Worm (Caenorhabditis elegans) whole organism, L1 larva: ENCODE data around the gene cdk-11.1.

ENCODE experiments used
- skn-1 ChIP-seq: fragments of 150-350 bp; optimal IDR thresholded peaks from 2 replicates; lab custom pipeline; 2014; ENCODE audit warnings: missing biosample characterization, missing genetic modification characterization
- sup-37 ChIP-seq: fragments of 200-800 bp; sonication (Bioruptor generic); optimal IDR thresholded peaks from 2 replicates; lab custom pipeline; 2018; ENCODE audit warnings: mild to moderate bottlenecking, missing genetic modification characterization, missing compliant biosample characterization

DNA sequence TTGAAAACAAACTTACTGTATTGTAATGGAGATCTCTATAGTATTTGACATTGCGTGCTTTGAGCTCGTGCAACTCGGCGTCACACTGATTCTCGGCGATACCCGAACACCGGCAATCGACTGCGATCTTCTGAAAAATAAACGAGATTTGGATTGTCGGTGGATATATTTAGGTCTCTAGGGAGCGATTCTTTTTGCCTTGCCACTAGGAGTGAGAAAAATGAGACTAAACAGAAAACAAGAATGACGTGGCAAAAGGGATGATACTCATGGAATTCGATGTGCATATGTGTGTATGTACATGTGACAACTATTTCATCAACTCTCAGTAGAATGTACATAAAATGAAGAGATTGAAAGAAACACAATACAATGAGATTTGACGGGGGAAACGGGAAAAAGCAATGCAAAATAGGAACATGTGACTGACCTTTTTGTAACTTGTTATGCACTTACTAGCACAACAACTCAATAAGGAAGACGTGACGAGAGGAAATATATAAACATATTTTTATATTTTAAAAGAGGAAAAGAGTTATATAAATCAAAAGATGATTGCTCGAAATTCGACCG, 15.7 kb downstream of the cdk-11.1 start:
- no peak for TF ChIP-seq skn-1 (tag; lab: Kevin White, UChicago)
- no peak for TF ChIP-seq sup-37 (GFP tag; lab: Kevin White, UChicago)
